Worm (Caenorhabditis elegans): ENCODE data around the gene gst-28.

ce11 chrII:15208151-15208550 is 40.8 kb upstream of the gst-28 start:
- TF ChIP-seq him-1 (tag; optimal IDR thresholded peaks at IDR 0.05) (no peak), W03F9.2 (tag; optimal IDR thresholded peaks at IDR 0.05) (no peak)
